1 fruit fly cellular context compared by ENCODE assay signal in the genomic region with DNA sequence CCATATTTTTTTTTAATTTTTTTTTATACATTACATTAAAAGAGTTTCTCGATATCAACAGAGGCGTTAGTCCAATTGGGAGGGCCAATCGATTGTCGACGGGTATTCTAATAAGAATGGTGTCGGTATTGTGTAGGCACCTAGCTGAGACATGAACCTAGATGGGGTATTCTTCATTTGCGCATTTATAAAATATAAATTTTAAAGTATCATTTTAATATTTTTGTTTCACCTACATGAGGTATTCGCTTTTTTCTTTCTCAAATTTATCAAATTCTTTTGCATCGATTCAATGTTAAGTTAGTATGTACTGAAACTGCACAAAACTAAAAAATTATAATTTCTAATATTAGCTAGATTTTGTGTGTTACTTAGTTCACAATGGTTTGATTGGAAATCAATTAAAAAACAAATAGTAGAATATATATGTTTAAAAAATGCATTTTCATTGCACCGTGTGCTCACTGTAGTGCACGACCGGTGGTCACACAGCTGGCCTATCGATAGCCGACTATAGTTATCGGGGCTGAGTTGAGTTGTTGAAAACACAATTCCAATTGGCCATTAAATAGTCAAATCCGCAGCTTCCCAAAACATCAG.
A peak's percentile ranks its signal among the peaks of the same experiment; 100 is the strongest.
TF ChIP-seq lines count a peak whose summit lies in the region.

A gene (minus strand): TSS at position 81 of the 600 bp plus-strand sequence.
A gene (plus strand): TSS at position 501 of the 600 bp plus-strand sequence.

TF ChIP-seq in whole organism, embryonic, 481 proteins besides CTCF, POLR2A, EP300 and RAD21 (continued from another document and continues in another):
- TF ChIP-seq cas (GFP tag; IDR thresholded peaks at IDR 0.05; lab: Robert Waterston, UW) = 0 out of 2 replicates have a peak, but pooled peaks have one; percentile 72
- peak; percentile 48 for TF ChIP-seq Six4 (GFP tag; optimal IDR thresholded peaks at IDR 0.05; lab: Kevin White, UChicago)
- no peak for TF ChIP-seq CG4282 (GFP tag; optimal IDR thresholded peaks at IDR 0.05; lab: Kevin White, UChicago)
- peak; percentile 60 for TF ChIP-seq YL-1 (GFP tag; optimal IDR thresholded peaks at IDR 0.05; lab: Kevin White, UChicago)
- TF ChIP-seq ci (GFP tag; IDR thresholded peaks at IDR 0.05; lab: Robert Waterston, UW) = peak; percentile 80
- no peak for TF ChIP-seq CG3163 (GFP tag; optimal IDR thresholded peaks at IDR 0.05; lab: Kevin White, UChicago)
- TF ChIP-seq CG12769 (tag; optimal IDR thresholded peaks at IDR 0.05; lab: Kevin White, UChicago) = no peak
- no peak for TF ChIP-seq Dfd (GFP tag; optimal IDR thresholded peaks at IDR 0.05; lab: Kevin White, UChicago)
- TF ChIP-seq BtbVII (GFP tag; optimal IDR thresholded peaks at IDR 0.05; lab: Kevin White, UChicago) = peak; percentile 74
- peak; percentile 76 for TF ChIP-seq wdn (GFP tag; IDR thresholded peaks at IDR 0.05; lab: Robert Waterston, UW)
- TF ChIP-seq CG18011 (GFP tag; optimal IDR thresholded peaks at IDR 0.05; lab: Kevin White, UChicago) = peak; percentile 60
- TF ChIP-seq zfh1 (GFP tag; IDR thresholded peaks at IDR 0.05; lab: Robert Waterston, UW) = peak; percentile 86
- no peak for TF ChIP-seq gcm2 (GFP tag; optimal IDR thresholded peaks at IDR 0.05; lab: Kevin White, UChicago)
- TF ChIP-seq fd64A (GFP tag; optimal IDR thresholded peaks at IDR 0.05; lab: Kevin White, UChicago) = no peak
- no peak for TF ChIP-seq CG12071 (GFP tag; optimal IDR thresholded peaks at IDR 0.05; lab: Kevin White, UChicago)
- TF ChIP-seq Max (GFP tag; optimal IDR thresholded peaks at IDR 0.05; lab: Kevin White, UChicago) = peak; percentile 77
- peak; percentile 63 for TF ChIP-seq Nf-YB (GFP tag; optimal IDR thresholded peaks at IDR 0.05; lab: Kevin White, UChicago)
- TF ChIP-seq gt (GFP tag; IDR thresholded peaks at IDR 0.05; lab: Robert Waterston, UW) = peak; percentile 56; the same call in 1 of the 2 replicates
- TF ChIP-seq pum (GFP tag; optimal IDR thresholded peaks at IDR 0.05; lab: Kevin White, UChicago) = peak; percentile 55
- peak; percentile 88 for TF ChIP-seq sob (GFP tag; IDR thresholded peaks at IDR 0.05; lab: Robert Waterston, UW)
- peak; percentile 57 for TF ChIP-seq CG10431 (GFP tag; optimal IDR thresholded peaks at IDR 0.05; lab: Kevin White, UChicago)
- TF ChIP-seq CG2875 (GFP tag; optimal IDR thresholded peaks at IDR 0.05; lab: Kevin White, UChicago) = peak; percentile 60
- TF ChIP-seq C15 (GFP tag; IDR thresholded peaks at IDR 0.05; lab: Robert Waterston, UW) = peak; percentile 27; the same call in 1 of the 3 replicates
- peak; percentile 18 for TF ChIP-seq CG3838 (GFP tag; optimal IDR thresholded peaks at IDR 0.05; lab: Kevin White, UChicago)
- no peak for TF ChIP-seq br (optimal IDR thresholded peaks at IDR 0.05; lab: Kevin White, UChicago)
- TF ChIP-seq yki (optimal IDR thresholded peaks at IDR 0.05; lab: Kevin White, UChicago) = no peak
- peak; percentile 69 for TF ChIP-seq CG9437 (GFP tag; optimal IDR thresholded peaks at IDR 0.05; lab: Kevin White, UChicago)
- peak; percentile 31 for TF ChIP-seq CG17186 (GFP tag; optimal IDR thresholded peaks at IDR 0.05; lab: Kevin White, UChicago)
- peak; percentile 59 for TF ChIP-seq HLH54F (GFP tag; optimal IDR thresholded peaks at IDR 0.05; lab: Kevin White, UChicago)
- TF ChIP-seq ap (GFP tag; IDR thresholded peaks at IDR 0.05; lab: Robert Waterston, UW) = peak; percentile 71
- peak; percentile 17 for TF ChIP-seq CG31388 (GFP tag; optimal IDR thresholded peaks at IDR 0.05; lab: Kevin White, UChicago)
- TF ChIP-seq CG1024 (GFP tag; IDR thresholded peaks at IDR 0.05; lab: Robert Waterston, UW) = peak; percentile 64
- TF ChIP-seq CG4854 (GFP tag; optimal IDR thresholded peaks at IDR 0.05; lab: Kevin White, UChicago) = peak; percentile 34
- TF ChIP-seq dysf (GFP tag; IDR thresholded peaks at IDR 0.05; lab: Robert Waterston, UW) = peak; percentile 91
- TF ChIP-seq Side (GFP tag; optimal IDR thresholded peaks at IDR 0.05; lab: Kevin White, UChicago) = peak; percentile 1
- no peak for TF ChIP-seq fru (optimal IDR thresholded peaks at IDR 0.05; lab: Kevin White, UChicago)
- no peak for TF ChIP-seq CG11398 (GFP tag; optimal IDR thresholded peaks at IDR 0.05; lab: Kevin White, UChicago)
- peak; percentile 74 for TF ChIP-seq Hsf (GFP tag; optimal IDR thresholded peaks at IDR 0.05; lab: Kevin White, UChicago)
- peak; percentile 47 for TF ChIP-seq CG5180 (GFP tag; optimal IDR thresholded peaks at IDR 0.05; lab: Kevin White, UChicago)
- peak; percentile 49 for TF ChIP-seq Drgx (GFP tag; IDR thresholded peaks at IDR 0.05; lab: Robert Waterston, UW)
- peak; percentile 66 for TF ChIP-seq chn (GFP tag; optimal IDR thresholded peaks at IDR 0.05; lab: Kevin White, UChicago)
- TF ChIP-seq CG7556 (GFP tag; optimal IDR thresholded peaks at IDR 0.05; lab: Kevin White, UChicago) = peak; percentile 79
- peak; percentile 65; the same call in 1 of the 2 replicates for TF ChIP-seq CG17612 (GFP tag; IDR thresholded peaks at IDR 0.05; lab: Robert Waterston, UW)
- TF ChIP-seq fd3F (GFP tag; optimal IDR thresholded peaks at IDR 0.05; lab: Kevin White, UChicago) = peak; percentile 83
- peak; percentile 64 for TF ChIP-seq Scr (GFP tag; IDR thresholded peaks at IDR 0.05; lab: Robert Waterston, UW; ENCODE audit: partially characterized antibody)
- peak; percentile 76 for TF ChIP-seq CG10979 (tag; optimal IDR thresholded peaks at IDR 0.05; lab: Kevin White, UChicago)
- TF ChIP-seq lilli (GFP tag; optimal IDR thresholded peaks at IDR 0.05; lab: Kevin White, UChicago) = peak; percentile 82
- TF ChIP-seq Lim3 (GFP tag; IDR thresholded peaks at IDR 0.05; lab: Robert Waterston, UW) = peak; percentile 69; the same call in 1 of the 2 replicates
- peak; percentile 15 for TF ChIP-seq CG1792 (GFP tag; optimal IDR thresholded peaks at IDR 0.05; lab: Kevin White, UChicago)
- peak; percentile 49 for TF ChIP-seq ATbp (GFP tag; optimal IDR thresholded peaks at IDR 0.05; lab: Kevin White, UChicago)
- 0 out of 2 replicates have a peak, but pooled peaks have one; percentile 46 for TF ChIP-seq sens-2 (GFP tag; IDR thresholded peaks at IDR 0.05; lab: Robert Waterston, UW)
- TF ChIP-seq E2f1 (GFP tag; IDR thresholded peaks at IDR 0.05; lab: Robert Waterston, UW) = peak; percentile 86
- peak; percentile 93 for TF ChIP-seq row (GFP tag; IDR thresholded peaks at IDR 0.05; lab: Robert Waterston, UW)
- TF ChIP-seq Hmr (GFP tag; optimal IDR thresholded peaks at IDR 0.05; lab: Kevin White, UChicago) = peak; percentile 85
- TF ChIP-seq tgo (GFP tag; IDR thresholded peaks at IDR 0.05; lab: Robert Waterston, UW) = peak; percentile 86
- TF ChIP-seq otp (GFP tag; IDR thresholded peaks at IDR 0.05; lab: Robert Waterston, UW) = peak; percentile 58; the same call in 1 of the 3 replicates
- peak; percentile 82 for TF ChIP-seq Ssrp (tag; optimal IDR thresholded peaks at IDR 0.05; lab: Kevin White, UChicago)
- no peak for TF ChIP-seq CG13894 (tag; optimal IDR thresholded peaks at IDR 0.05; lab: Kevin White, UChicago)
- TF ChIP-seq knrl (GFP tag; IDR thresholded peaks at IDR 0.05; lab: Robert Waterston, UW; ENCODE audit: partially characterized antibody) = 0 out of 3 replicates have a peak, but pooled peaks have one; percentile 43
- TF ChIP-seq CG14965 (GFP tag; optimal IDR thresholded peaks at IDR 0.05; lab: Kevin White, UChicago; ENCODE audit: borderline replicate concordance) = no peak
- no peak for TF ChIP-seq grn (GFP tag; optimal IDR thresholded peaks at IDR 0.05; lab: Kevin White, UChicago)
- peak; percentile 69 for TF ChIP-seq Fer2 (tag; optimal IDR thresholded peaks at IDR 0.05; lab: Kevin White, UChicago)
- TF ChIP-seq Fer1 (GFP tag; optimal IDR thresholded peaks at IDR 0.05; lab: Kevin White, UChicago) = peak; percentile 83
- TF ChIP-seq CG1602 (GFP tag; optimal IDR thresholded peaks at IDR 0.05; lab: Kevin White, UChicago) = peak; percentile 85
- no peak for TF ChIP-seq Asciz (GFP tag; optimal IDR thresholded peaks at IDR 0.05; lab: Kevin White, UChicago)
- TF ChIP-seq nmo (GFP tag; optimal IDR thresholded peaks at IDR 0.05; lab: Kevin White, UChicago) = peak; percentile 91
- TF ChIP-seq Spps (tag; optimal IDR thresholded peaks at IDR 0.05; lab: Kevin White, UChicago) = peak; percentile 42
- peak; percentile 78 for TF ChIP-seq CG33557 (GFP tag; optimal IDR thresholded peaks at IDR 0.05; lab: Kevin White, UChicago)
- TF ChIP-seq CG12219 (GFP tag; optimal IDR thresholded peaks at IDR 0.05; lab: Kevin White, UChicago) = peak; percentile 49
- TF ChIP-seq tll (GFP tag; optimal IDR thresholded peaks at IDR 0.05; lab: Kevin White, UChicago) = no peak
- TF ChIP-seq NfI (GFP tag; optimal IDR thresholded peaks at IDR 0.05; lab: Kevin White, UChicago) = peak; percentile 85
- TF ChIP-seq ase (GFP tag; IDR thresholded peaks at IDR 0.05; lab: Robert Waterston, UW) = peak; percentile 85
- TF ChIP-seq da (GFP tag; optimal IDR thresholded peaks at IDR 0.05; lab: Kevin White, UChicago) = no peak
- TF ChIP-seq gsb (GFP tag; IDR thresholded peaks at IDR 0.05; lab: Robert Waterston, UW) = peak; percentile 64
- peak; percentile 43 to 68 for TF ChIP-seq chif (GFP tag; optimal IDR thresholded peaks at IDR 0.05; lab: Kevin White, UChicago)
- TF ChIP-seq tap (tag; optimal IDR thresholded peaks at IDR 0.05; lab: Kevin White, UChicago) = no peak
- peak; percentile 49 for TF ChIP-seq mirr (GFP tag; optimal IDR thresholded peaks at IDR 0.05; lab: Kevin White, UChicago)
- TF ChIP-seq CG13424 (tag; optimal IDR thresholded peaks at IDR 0.05; lab: Kevin White, UChicago) = peak; percentile 90
- no peak for TF ChIP-seq pb (GFP tag; optimal IDR thresholded peaks at IDR 0.05; lab: Kevin White, UChicago)
- 0 out of 2 replicates have a peak, but pooled peaks have one; percentile 27 for TF ChIP-seq Dip2 (GFP tag; IDR thresholded peaks at IDR 0.05; lab: Robert Waterston, UW)
- TF ChIP-seq CG8944 (GFP tag; optimal IDR thresholded peaks at IDR 0.05; lab: Kevin White, UChicago) = peak; percentile 23
- TF ChIP-seq ham (GFP tag; IDR thresholded peaks at IDR 0.05; lab: Robert Waterston, UW) = 0 out of 2 replicates have a peak, but pooled peaks have one; percentile 36
- TF ChIP-seq CG10543 (GFP tag; optimal IDR thresholded peaks at IDR 0.05; lab: Kevin White, UChicago) = peak; percentile 75
- peak; percentile 69 for TF ChIP-seq bab2 (GFP tag; optimal IDR thresholded peaks at IDR 0.05; lab: Kevin White, UChicago)
- peak; percentile 78 for TF ChIP-seq CG11085 (GFP tag; IDR thresholded peaks at IDR 0.05; lab: Robert Waterston, UW)
- peak; percentile 71 for TF ChIP-seq CG13296 (GFP tag; optimal IDR thresholded peaks at IDR 0.05; lab: Kevin White, UChicago)
- no peak; the same call in none of the 2 replicates for TF ChIP-seq hbn (GFP tag; IDR thresholded peaks at IDR 0.05; lab: Robert Waterston, UW; ENCODE audit: partially characterized antibody)
- TF ChIP-seq CG2120 (GFP tag; optimal IDR thresholded peaks at IDR 0.05; lab: Kevin White, UChicago) = peak; percentile 87
- peak; percentile 81 for TF ChIP-seq slou (GFP tag; optimal IDR thresholded peaks at IDR 0.05; lab: Kevin White, UChicago)
- peak; percentile 55 for TF ChIP-seq lbe (GFP tag; optimal IDR thresholded peaks at IDR 0.05; lab: Kevin White, UChicago)
- peak; percentile 52 for TF ChIP-seq CG16863 (GFP tag; optimal IDR thresholded peaks at IDR 0.05; lab: Kevin White, UChicago)
- peak; percentile 74 for TF ChIP-seq danr (GFP tag; IDR thresholded peaks at IDR 0.05; lab: Robert Waterston, UW)
- TF ChIP-seq peb (GFP tag; IDR thresholded peaks at IDR 0.05; lab: Robert Waterston, UW) = peak; percentile 60; the same call in 1 of the 2 replicates
- peak; percentile 47 for TF ChIP-seq pita (GFP tag; optimal IDR thresholded peaks at IDR 0.05; lab: Kevin White, UChicago)
- TF ChIP-seq CG10565 (GFP tag; optimal IDR thresholded peaks at IDR 0.05; lab: Kevin White, UChicago) = no peak
- TF ChIP-seq stwl (tag; optimal IDR thresholded peaks at IDR 0.05; lab: Kevin White, UChicago) = peak; percentile 26
- no peak for TF ChIP-seq CG3065 (GFP tag; optimal IDR thresholded peaks at IDR 0.05; lab: Kevin White, UChicago)
- TF ChIP-seq CG12391 (tag; optimal IDR thresholded peaks at IDR 0.05; lab: Kevin White, UChicago) = peak; percentile 92
- TF ChIP-seq CG12942 (GFP tag; optimal IDR thresholded peaks at IDR 0.05; lab: Kevin White, UChicago) = peak; percentile 68
- peak; percentile 71 for TF ChIP-seq Gsc (GFP tag; IDR thresholded peaks at IDR 0.05; lab: Robert Waterston, UW)
- peak; percentile 68 for TF ChIP-seq CG6683 (GFP tag; optimal IDR thresholded peaks at IDR 0.05; lab: Kevin White, UChicago)
- no peak for TF ChIP-seq hth (optimal IDR thresholded peaks at IDR 0.05; lab: Kevin White, UChicago)
- no peak for TF ChIP-seq CG10321 (GFP tag; IDR thresholded peaks at IDR 0.05; lab: Robert Waterston, UW)
- no peak for TF ChIP-seq en (GFP tag; optimal IDR thresholded peaks at IDR 0.05; lab: Kevin White, UChicago)
- peak; percentile 85 for TF ChIP-seq esg (GFP tag; conservative IDR thresholded peaks at IDR 0.05; lab: Robert Waterston, UW)
- peak; percentile 66 for TF ChIP-seq bowl (GFP tag; IDR thresholded peaks at IDR 0.05; lab: Robert Waterston, UW)
- TF ChIP-seq Nf-YC (tag; optimal IDR thresholded peaks at IDR 0.05; lab: Kevin White, UChicago) = peak; percentile 81
- TF ChIP-seq Doc2 (GFP tag; IDR thresholded peaks at IDR 0.05; lab: Robert Waterston, UW) = no peak
- TF ChIP-seq CG7271 (tag; optimal IDR thresholded peaks at IDR 0.05; lab: Kevin White, UChicago) = peak; percentile 30
- TF ChIP-seq tx (GFP tag; optimal IDR thresholded peaks at IDR 0.05; lab: Kevin White, UChicago) = peak; percentile 18
- TF ChIP-seq grau (tag; optimal IDR thresholded peaks at IDR 0.05; lab: Kevin White, UChicago) = peak; percentile 98
- TF ChIP-seq CG16815 (GFP tag; optimal IDR thresholded peaks at IDR 0.05; lab: Kevin White, UChicago) = peak; percentile 86
- TF ChIP-seq CG3847 (GFP tag; IDR thresholded peaks at IDR 0.05; lab: Robert Waterston, UW) = peak; percentile 85
- no peak for TF ChIP-seq HLHmδ (GFP tag; optimal IDR thresholded peaks at IDR 0.05; lab: Kevin White, UChicago)
- peak; percentile 74 for TF ChIP-seq CG4820 (GFP tag; optimal IDR thresholded peaks at IDR 0.05; lab: Kevin White, UChicago)
- TF ChIP-seq ERR (GFP tag; optimal IDR thresholded peaks at IDR 0.05; lab: Kevin White, UChicago) = no peak
- peak; percentile 50; the same call in 1 of the 2 replicates for TF ChIP-seq CG5953 (GFP tag; IDR thresholded peaks at IDR 0.05; lab: Robert Waterston, UW)
- TF ChIP-seq Sox100B (GFP tag; optimal IDR thresholded peaks at IDR 0.05; lab: Kevin White, UChicago) = peak; percentile 81
- TF ChIP-seq CG17912 (GFP tag; optimal IDR thresholded peaks at IDR 0.05; lab: Kevin White, UChicago) = peak; percentile 12
- TF ChIP-seq Rfx (GFP tag; IDR thresholded peaks at IDR 0.05; lab: Robert Waterston, UW) = peak; percentile 91
- TF ChIP-seq CG7372 (GFP tag; IDR thresholded peaks at IDR 0.05; lab: Robert Waterston, UW) = peak; percentile 85
- TF ChIP-seq aop (GFP tag; IDR thresholded peaks at IDR 0.05; lab: Robert Waterston, UW) = 0 out of 2 replicates have a peak, but pooled peaks have one; percentile 47
